Fruit fly (Drosophila melanogaster) whole organism, pupa: ENCODE measurements around the gene lectin-24A.

Source experiments
- CG13204 ChIP-seq: fragments of 200-800 bp; sonication (Bioruptor generic); optimal IDR thresholded peaks from 2 replicates; lab custom pipeline; 2018; ENCODE audit warnings: missing biosample characterization, mild to moderate bottlenecking, missing genetic modification characterization, moderate library complexity
- CG32121 ChIP-seq: fragments of 200-800 bp; sonication (Bioruptor generic); IDR thresholded peaks from 2 replicates; pipeline ENCODE4 v1.3.6; 2022; ENCODE audit warnings: missing biosample characterization, missing genetic modification characterization
- CG34367 ChIP-seq: fragments of 200-800 bp; sonication (Bioruptor generic); optimal IDR thresholded peaks from 2 replicates; lab custom pipeline; 2018; ENCODE audit warnings: missing biosample characterization, mild to moderate bottlenecking, missing genetic modification characterization
- CG8159 ChIP-seq: fragments of 200-800 bp; sonication (Bioruptor generic); optimal IDR thresholded peaks from 3 replicates; lab custom pipeline; 2018; ENCODE audit warnings: missing biosample characterization, mild to moderate bottlenecking, missing genetic modification characterization, moderate library complexity
- Snoo ChIP-seq: fragments of 200-800 bp; sonication (Bioruptor generic); optimal IDR thresholded peaks from 3 replicates; lab custom pipeline; 2017; ENCODE audit warnings: missing biosample characterization, mild to moderate bottlenecking, missing genetic modification characterization, inconsistent platforms
- rn ChIP-seq: fragments of 200-800 bp; sonication (Bioruptor generic); IDR thresholded peaks from 2 replicates; pipeline ENCODE4 v1.3.6; 2022; ENCODE audit warnings: missing biosample characterization, missing genetic modification characterization

dm6 chr2L:3700374-3700773, 17.2 kb downstream of the lectin-24A start, which contains the start of gene Sfp24C1:
- no peak for TF ChIP-seq Snoo
- TF ChIP-seq CG13204 (GFP tag; lab: Kevin White, UChicago), result no peak
- no peak for TF ChIP-seq CG32121
- TF ChIP-seq rn (GFP tag; lab: Robert Waterston, UW), result no peak
- TF ChIP-seq CG34367 (tag; lab: Kevin White, UChicago), result no peak
- TF ChIP-seq CG8159 (tag; lab: Kevin White, UChicago), result no peak
